Fruit fly (Drosophila melanogaster): Measurements from ENCODE around the gene gish.

Gene gish

DNA sequence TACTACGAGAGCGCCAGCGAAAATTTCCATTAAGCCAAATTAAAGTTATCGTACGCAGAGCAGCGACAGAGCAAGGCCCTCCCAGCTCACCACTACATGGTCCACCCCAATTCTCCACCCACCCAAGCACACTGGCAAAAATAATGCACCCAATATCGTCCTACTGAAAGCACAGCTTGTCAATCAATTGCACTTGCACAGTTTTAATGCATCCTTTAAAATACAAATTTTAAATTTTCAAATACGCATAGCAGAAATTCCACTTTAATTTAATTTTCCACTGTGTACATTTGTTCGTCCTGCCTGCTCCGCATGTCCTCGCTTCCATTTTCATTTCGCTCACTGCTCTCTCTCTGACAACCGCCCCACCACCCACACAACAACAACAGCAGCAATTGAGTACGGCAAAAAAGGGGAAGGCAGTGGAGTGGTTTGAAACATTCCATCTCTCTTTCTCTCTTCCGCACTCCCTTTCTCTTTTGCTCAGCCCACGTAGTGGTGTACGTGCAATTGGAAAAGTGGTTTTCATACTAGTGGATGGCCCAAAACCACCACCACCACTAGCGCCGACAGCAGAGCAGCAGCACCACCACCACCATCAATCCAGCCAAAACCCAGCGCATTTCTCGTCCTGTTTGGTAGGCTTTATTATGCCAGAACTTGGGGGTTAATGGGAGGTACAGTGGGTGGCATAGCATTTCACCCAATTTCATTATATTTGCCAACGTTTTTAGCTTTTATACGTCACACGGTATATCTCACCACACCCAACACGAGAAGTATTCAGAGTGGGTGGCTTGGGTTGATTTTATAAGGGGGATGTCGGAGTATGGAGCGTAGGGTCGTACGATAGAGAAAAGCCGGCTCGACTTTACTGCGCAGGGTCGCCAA is 24.4 kb upstream of the gish start (continued):
- TF ChIP-seq Lpt (GFP tag; optimal IDR thresholded peaks at IDR 0.05) (peak; percentile 86), CG31627 (GFP tag; optimal IDR thresholded peaks at IDR 0.05) (peak; percentile 57), CG11902 (GFP tag; optimal IDR thresholded peaks at IDR 0.05) (peak; percentile 66), CG7368 (GFP tag; optimal IDR thresholded peaks at IDR 0.05) (peak; percentile 52), achi (GFP tag; optimal IDR thresholded peaks at IDR 0.05) (peak; percentile 64), CG16779 (tag; optimal IDR thresholded peaks at IDR 0.05) (peak; percentile 26), CG11294 (GFP tag; IDR thresholded peaks at IDR 0.05) (peak; percentile 75), CG6163 (GFP tag; IDR thresholded peaks at IDR 0.05) (peak; percentile 77; the same call in 2 of the 3 replicates), CG6854 (GFP tag; optimal IDR thresholded peaks at IDR 0.05) (peak; percentile 67), fd85E (GFP tag; optimal IDR thresholded peaks at IDR 0.05) (peak; percentile 56), Sox15 (GFP tag; optimal IDR thresholded peaks at IDR 0.05) (peak; percentile 2), Met (GFP tag; optimal IDR thresholded peaks at IDR 0.05) (peak; percentile 65), Hr39 (GFP tag; optimal IDR thresholded peaks at IDR 0.05) (peak; percentile 56), Ets21C (GFP tag; optimal IDR thresholded peaks at IDR 0.05) (peak; percentile 36), cyc (GFP tag; optimal IDR thresholded peaks at IDR 0.05) (peak; percentile 89), Ets96B (tag; optimal IDR thresholded peaks at IDR 0.05) (peak; percentile 70), CG8319 (GFP tag; optimal IDR thresholded peaks at IDR 0.05) (peak; percentile 26), CG34406 (GFP tag; optimal IDR thresholded peaks at IDR 0.05) (peak; percentile 61), salr (GFP tag; optimal IDR thresholded peaks at IDR 0.05) (peak in 1 of 2 experiments; percentile 58), Sox14 (GFP tag; optimal IDR thresholded peaks at IDR 0.05) (peak; percentile 39), Eip78C (GFP tag) (peak; percentile 92), esn (GFP tag; optimal IDR thresholded peaks at IDR 0.05) (peak; percentile 67), Hr38 (GFP tag; optimal IDR thresholded peaks at IDR 0.05) (no peak), CG3919 (GFP tag; optimal IDR thresholded peaks at IDR 0.05) (peak; percentile 91), CG6276 (GFP tag; optimal IDR thresholded peaks at IDR 0.05) (peak; percentile 71), svp (GFP tag) (peak; percentile 83), Smox (GFP tag; optimal IDR thresholded peaks at IDR 0.05) (peak; percentile 37), Gug (GFP tag; IDR thresholded peaks at IDR 0.05) (peak; percentile 76), Sox102F (GFP tag; optimal IDR thresholded peaks at IDR 0.05) (peak; percentile 53), fd59A (GFP tag; optimal IDR thresholded peaks at IDR 0.05) (peak; percentile 53), dsx (GFP tag; optimal IDR thresholded peaks at IDR 0.05; ENCODE audit: poor library complexity, severe bottlenecking) (peak; percentile 13), CG32006 (GFP tag; optimal IDR thresholded peaks at IDR 0.05) (peak; percentile 84), eg (GFP tag; IDR thresholded peaks at IDR 0.05) (peak; percentile 79), spab (GFP tag; optimal IDR thresholded peaks at IDR 0.05) (peak; percentile 65), lz (GFP tag; optimal IDR thresholded peaks at IDR 0.05) (peak; percentile 65), fkh (GFP tag; optimal IDR thresholded peaks at IDR 0.05) (peak; percentile 47), ss (GFP tag; optimal IDR thresholded peaks at IDR 0.05) (peak in 1 of 2 experiments; percentile 81)

DNA sequence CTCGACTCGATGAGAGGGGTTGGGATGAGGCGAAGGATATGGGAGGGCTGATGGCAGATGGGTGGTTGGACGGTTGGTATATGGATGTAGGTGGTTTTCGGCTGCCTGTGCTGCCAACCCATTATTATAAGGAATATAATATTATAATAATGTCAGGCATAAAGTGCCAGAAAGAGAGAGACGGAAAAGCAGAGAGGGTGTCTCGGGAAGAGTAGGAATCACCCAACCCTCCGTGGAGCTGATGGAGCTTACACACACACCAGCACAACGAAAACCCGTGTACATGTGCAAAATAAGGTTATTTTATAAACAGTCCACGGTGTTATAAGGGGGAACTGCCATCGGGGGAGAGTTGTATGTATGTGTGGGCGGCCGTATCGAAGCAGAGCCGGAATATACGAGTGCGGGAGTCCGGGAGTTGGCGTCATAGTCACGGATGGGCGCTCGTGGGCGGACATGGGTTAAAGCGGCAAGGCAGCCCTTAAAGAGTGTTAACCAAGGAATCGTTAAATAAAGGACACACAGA is 23.7 kb upstream of the gish start:
- TF ChIP-seq CG3919 (GFP tag; optimal IDR thresholded peaks at IDR 0.05) = no peak
- TF ChIP-seq Ets96B (tag; optimal IDR thresholded peaks at IDR 0.05) = no peak
- TF ChIP-seq CG8119 (GFP tag; IDR thresholded peaks at IDR 0.05) = no peak
- TF ChIP-seq spab (GFP tag; optimal IDR thresholded peaks at IDR 0.05) = no peak
- TF ChIP-seq CG6854 (GFP tag; optimal IDR thresholded peaks at IDR 0.05) = no peak
- TF ChIP-seq Sox15 (GFP tag; optimal IDR thresholded peaks at IDR 0.05) = no peak
- no peak for TF ChIP-seq Blimp-1 (GFP tag; optimal IDR thresholded peaks at IDR 0.05)
- no peak for TF ChIP-seq acj6 (GFP tag; optimal IDR thresholded peaks at IDR 0.05)
- TF ChIP-seq CG6163 (GFP tag; IDR thresholded peaks at IDR 0.05) = no peak
- no peak for TF ChIP-seq CG4318 (GFP tag; optimal IDR thresholded peaks at IDR 0.05)
- TF ChIP-seq ss (GFP tag; optimal IDR thresholded peaks at IDR 0.05) = no peak
- no peak for TF ChIP-seq CG6808 (GFP tag; optimal IDR thresholded peaks at IDR 0.05)
